Worm (Caenorhabditis elegans) whole organism, young adult: ENCODE measurements around the gene srz-60.

Experiments used
- ama-1 ChIP-seq, 3 experiments: fragments of 150-350 bp in 1 of 3; sonication (generic microtip) in 2 of 3; optimal IDR thresholded peaks; 2 replicates each; lab custom pipeline; 2014 to 2018; ENCODE audit warnings: missing biosample characterization in 2 of 3, missing genetic modification characterization in 2 of 3, missing genetic modification reagents in 2 of 3
- attf-3 ChIP-seq: fragments of 200-800 bp; sonication (Bioruptor generic); conservative IDR thresholded peaks from 2 replicates; pipeline ENCODE4 v1.3.6; 2022; ENCODE audit warnings: missing genetic modification reagents, missing genetic modification characterization, missing compliant biosample characterization
- bed-2 ChIP-seq: fragments of 200-800 bp; sonication (Bioruptor generic); IDR thresholded peaks from 2 replicates; pipeline ENCODE4 v1.3.6; 2022; ENCODE audit warnings: missing genetic modification reagents, missing genetic modification characterization, missing compliant biosample characterization
- ceh-40 ChIP-seq: fragments of 200-800 bp; sonication (Bioruptor generic); IDR thresholded peaks from 2 replicates; pipeline ENCODE4 v1.3.6; 2022; ENCODE audit warnings: missing genetic modification characterization, missing compliant biosample characterization
- dpl-1 ChIP-seq: fragments of 150-350 bp; optimal IDR thresholded peaks from 2 replicates; lab custom pipeline; 2014; ENCODE audit warnings: missing biosample characterization, missing genetic modification reagents, missing genetic modification characterization
- fkh-3 ChIP-seq: sonication (generic microtip); optimal IDR thresholded peaks from 2 replicates; lab custom pipeline; 2016; ENCODE audit warnings: mild to moderate bottlenecking, missing genetic modification characterization, missing compliant biosample characterization
- lin-26 ChIP-seq: fragments of 200-800 bp; sonication (Bioruptor generic); IDR thresholded peaks from 2 replicates; pipeline ENCODE4 v1.3.6; 2022; ENCODE audit warnings: missing genetic modification reagents, missing genetic modification characterization, missing compliant biosample characterization
- lin-35 ChIP-seq, 3 experiments: fragments of 150-350 bp in 2 of 3; sonication (generic microtip) in 1 of 3; optimal IDR thresholded peaks; 2 replicates each; lab custom pipeline; 2014 to 2018; ENCODE audit warnings: missing biosample characterization in 3 of 3, missing genetic modification characterization in 3 of 3, missing genetic modification reagents in 3 of 3
- nfyb-1 ChIP-seq: fragments of 200-800 bp; sonication (Bioruptor generic); IDR thresholded peaks from 2 replicates; pipeline ENCODE4 v1.3.6; 2022; ENCODE audit warnings: missing genetic modification reagents, missing genetic modification characterization, missing compliant biosample characterization
- nhr-120 ChIP-seq: fragments of 200-800 bp; sonication (Bioruptor generic); IDR thresholded peaks from 2 replicates; pipeline ENCODE4 v1.3.6; 2022; ENCODE audit warnings: missing genetic modification characterization, missing compliant biosample characterization
- rcor-1 ChIP-seq: fragments of 200-800 bp; sonication (Bioruptor generic); IDR thresholded peaks from 2 replicates; pipeline ENCODE4 v1.3.6; 2022; ENCODE audit warnings: missing genetic modification reagents, missing genetic modification characterization, missing compliant biosample characterization
- snpc-4 ChIP-seq, 5 experiments: fragments of 150-350 bp in 1 of 5; sonication (generic microtip) in 4 of 5; optimal IDR thresholded peaks; 2 replicates each; lab custom pipeline; 2014 to 2018; ENCODE audit warnings: missing genetic modification characterization in 5 of 5, missing biosample characterization in 3 of 5, antibody characterized with exemption in 2 of 5, mild to moderate bottlenecking in 2 of 5, missing compliant biosample characterization in 2 of 5, missing genotype in 2 of 5, moderate library complexity in 2 of 5, missing genetic modification reagents in 1 of 5
- tlf-1 ChIP-seq: fragments of 200-800 bp; sonication (Bioruptor generic); optimal IDR thresholded peaks from 2 replicates; lab custom pipeline; 2018; ENCODE audit warnings: mild to moderate bottlenecking, missing genetic modification characterization, missing compliant biosample characterization
- unc-130 ChIP-seq: sonication (generic microtip); optimal IDR thresholded peaks from 2 replicates; lab custom pipeline; 2016; ENCODE audit warnings: missing genetic modification reagents, missing genetic modification characterization, missing compliant biosample characterization

DNA sequence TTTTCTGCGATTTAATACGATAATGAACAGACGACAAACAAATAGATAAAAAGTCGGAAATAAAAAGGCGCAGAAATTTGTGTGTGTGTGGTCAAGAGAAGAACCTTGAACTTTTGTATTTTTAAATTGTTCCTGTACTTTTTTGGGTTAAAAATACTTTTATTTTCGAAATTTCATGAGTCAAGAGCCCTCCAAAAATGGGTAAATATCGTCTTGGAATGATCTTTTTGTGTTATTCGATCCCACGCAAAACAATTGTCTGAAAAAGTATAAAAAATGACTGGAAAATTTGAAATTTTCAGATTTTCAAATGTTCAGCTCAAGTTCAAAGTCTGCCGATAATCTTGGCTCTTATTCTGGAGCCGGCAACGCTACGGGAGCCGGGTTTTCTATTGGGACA, 33.1 kb upstream of the srz-60 start, which contains the start of gene C04C3.14:
- TF ChIP-seq tlf-1 (GFP tag; lab: Kevin White, UChicago) (no peak), dpl-1 (GFP tag; lab: Kevin White, UChicago) (no peak), lin-35 (GFP tag; optimal IDR thresholded peaks at IDR 0.05; lab: Kevin White, UChicago) (no peak), unc-130 (no peak), attf-3 (GFP tag; lab: Robert Waterston, UW) (no peak), fkh-3 (no peak), nhr-120 (no peak), bed-2 (GFP tag; lab: Robert Waterston, UW) (no peak), ama-1 (optimal IDR thresholded peaks at IDR 0.05; lab: Kevin White, UChicago) (no peak), ama-1 (GFP tag; optimal IDR thresholded peaks at IDR 0.05; lab: Kevin White, UChicago) (no peak), lin-26 (GFP tag; lab: Robert Waterston, UW) (no peak), snpc-4 (GFP tag; optimal IDR thresholded peaks at IDR 0.05; lab: Kevin White, UChicago) (no peak), snpc-4 (tag; optimal IDR thresholded peaks at IDR 0.05; lab: Kevin White, UChicago) (no peak), rcor-1 (GFP tag; lab: Robert Waterston, UW) (no peak), ceh-40 (GFP tag; lab: Robert Waterston, UW) (no peak), nfyb-1 (GFP tag; lab: Robert Waterston, UW) (no peak)
